Worm (Caenorhabditis elegans): Measurements from ENCODE around the gene sar-1.
A peak's percentile ranks its signal among the peaks of the same experiment; 100 is the strongest.

sar-1 gene

ce11 chrIV:4524943-4525342 is 11.8 kb upstream of the sar-1 start, which contains the start of gene ZK180.6:
Gene ZK180.6 (minus strand): TSS chrIV:4525043.
- no peak for TF ChIP-seq nhr-12 (tag; optimal IDR thresholded peaks at IDR 0.05)
- TF ChIP-seq sem-2 (GFP tag; optimal IDR thresholded peaks at IDR 0.05), result no peak
- no peak for TF ChIP-seq lin-32 (GFP tag; optimal IDR thresholded peaks at IDR 0.05)
- TF ChIP-seq sptf-1 (tag; optimal IDR thresholded peaks at IDR 0.05), result no peak
- no peak for TF ChIP-seq unc-62 (GFP tag; optimal IDR thresholded peaks at IDR 0.05)
- TF ChIP-seq mep-1 (tag; optimal IDR thresholded peaks at IDR 0.05), result no peak
- TF ChIP-seq ces-1 (GFP tag; optimal IDR thresholded peaks at IDR 0.05), result no peak
- no peak for TF ChIP-seq ceh-43 (GFP tag; optimal IDR thresholded peaks at IDR 0.05)
- no peak for TF ChIP-seq M03D4.4 (tag; optimal IDR thresholded peaks at IDR 0.05)
- no peak for TF ChIP-seq ceh-39 (tag; optimal IDR thresholded peaks at IDR 0.05)
- no peak for TF ChIP-seq nhr-2 (tag; optimal IDR thresholded peaks at IDR 0.05)
- no peak for TF ChIP-seq pha-4 (tag; optimal IDR thresholded peaks at IDR 0.05)
- TF ChIP-seq ztf-11 (tag; optimal IDR thresholded peaks at IDR 0.05), result no peak
- TF ChIP-seq snpc-4 (tag; optimal IDR thresholded peaks at IDR 0.05), result no peak
- no peak for TF ChIP-seq elt-3 (tag; optimal IDR thresholded peaks at IDR 0.05)
- TF ChIP-seq bed-3 (GFP tag; optimal IDR thresholded peaks at IDR 0.05), result no peak
- no peak for TF ChIP-seq cnd-1 (tag; optimal IDR thresholded peaks at IDR 0.05)

- TF ChIP-seq ceh-39 (tag; optimal IDR thresholded peaks at IDR 0.05) (no peak), nhr-237 (tag; optimal IDR thresholded peaks at IDR 0.05) (no peak), mab-5 (tag; optimal IDR thresholded peaks at IDR 0.05) (no peak), snpc-4 (tag; optimal IDR thresholded peaks at IDR 0.05) (no peak), hlh-1 (tag; optimal IDR thresholded peaks at IDR 0.05) (no peak), ceh-43 (GFP tag; optimal IDR thresholded peaks at IDR 0.05) (no peak), nhr-2 (tag; optimal IDR thresholded peaks at IDR 0.05) (no peak), mep-1 (tag; optimal IDR thresholded peaks at IDR 0.05) (no peak), drap-1 (GFP tag; optimal IDR thresholded peaks at IDR 0.05) (no peak), pha-4 (tag; optimal IDR thresholded peaks at IDR 0.05) (no peak), zip-8 (tag; optimal IDR thresholded peaks at IDR 0.05) (no peak), nhr-76 (tag; optimal IDR thresholded peaks at IDR 0.05) (no peak), lin-13 (tag; optimal IDR thresholded peaks at IDR 0.05) (no peak), nhr-12 (tag; optimal IDR thresholded peaks at IDR 0.05) (no peak), lin-32 (GFP tag; optimal IDR thresholded peaks at IDR 0.05) (no peak), unc-39 (tag; optimal IDR thresholded peaks at IDR 0.05) (no peak), lsy-2 (tag; optimal IDR thresholded peaks at IDR 0.05) (no peak), bed-3 (GFP tag; optimal IDR thresholded peaks at IDR 0.05) (no peak), ham-2 (GFP tag; optimal IDR thresholded peaks at IDR 0.05) (no peak)
Observed at ce11 chrIV:4523461-4523860, 10.3 kb upstream of the sar-1 start.

ce11 chrIV:4519714-4520113 is 6.6 kb upstream of the sar-1 start:
- no peak for TF ChIP-seq elt-3 (tag; optimal IDR thresholded peaks at IDR 0.05)
- no peak for TF ChIP-seq nhr-12 (tag; optimal IDR thresholded peaks at IDR 0.05)
- no peak for TF ChIP-seq ztf-11 (tag; optimal IDR thresholded peaks at IDR 0.05)
- TF ChIP-seq hlh-1 (tag; optimal IDR thresholded peaks at IDR 0.05), result no peak
- TF ChIP-seq sptf-1 (tag; optimal IDR thresholded peaks at IDR 0.05), result no peak
- TF ChIP-seq lsy-2 (tag; optimal IDR thresholded peaks at IDR 0.05), result no peak
- TF ChIP-seq sem-2 (GFP tag; optimal IDR thresholded peaks at IDR 0.05), result no peak
- TF ChIP-seq mab-5 (tag; optimal IDR thresholded peaks at IDR 0.05), result no peak
- no peak for TF ChIP-seq nhr-76 (tag; optimal IDR thresholded peaks at IDR 0.05)
- no peak for TF ChIP-seq unc-39 (tag; optimal IDR thresholded peaks at IDR 0.05)
- TF ChIP-seq nhr-237 (tag; optimal IDR thresholded peaks at IDR 0.05), result no peak
- no peak for TF ChIP-seq lin-13 (tag; optimal IDR thresholded peaks at IDR 0.05)
- TF ChIP-seq zip-8 (tag; optimal IDR thresholded peaks at IDR 0.05), result no peak
- TF ChIP-seq mls-2 (tag; optimal IDR thresholded peaks at IDR 0.05), result no peak
- no peak for TF ChIP-seq nhr-28 (tag; optimal IDR thresholded peaks at IDR 0.05)
- no peak for TF ChIP-seq blmp-1 (tag; optimal IDR thresholded peaks at IDR 0.05)
- TF ChIP-seq ceh-39 (tag; optimal IDR thresholded peaks at IDR 0.05), result no peak
- TF ChIP-seq mep-1 (tag; optimal IDR thresholded peaks at IDR 0.05), result no peak
- no peak for TF ChIP-seq unc-62 (GFP tag; optimal IDR thresholded peaks at IDR 0.05)

ce11 chrIV:4518111-4518510 is 5.0 kb upstream of the sar-1 start:
- TF ChIP-seq sem-2 (GFP tag; optimal IDR thresholded peaks at IDR 0.05) (no peak), nhr-76 (tag; optimal IDR thresholded peaks at IDR 0.05) (no peak), elt-1 (tag; optimal IDR thresholded peaks at IDR 0.05; ENCODE audit: borderline replicate concordance, insufficient read depth) (peak; percentile 2), zip-8 (tag; optimal IDR thresholded peaks at IDR 0.05) (peak; percentile 65), nhr-12 (tag; optimal IDR thresholded peaks at IDR 0.05) (no peak), nhr-237 (tag; optimal IDR thresholded peaks at IDR 0.05) (no peak), bed-3 (GFP tag; optimal IDR thresholded peaks at IDR 0.05) (no peak), flh-1 (GFP tag; optimal IDR thresholded peaks at IDR 0.05) (no peak), unc-39 (tag; optimal IDR thresholded peaks at IDR 0.05) (no peak), mep-1 (tag; optimal IDR thresholded peaks at IDR 0.05) (no peak), M03D4.4 (tag; optimal IDR thresholded peaks at IDR 0.05) (no peak), tbx-8 (GFP tag; optimal IDR thresholded peaks at IDR 0.05) (no peak), mab-5 (tag; optimal IDR thresholded peaks at IDR 0.05) (no peak), sptf-1 (tag; optimal IDR thresholded peaks at IDR 0.05) (no peak), blmp-1 (tag; optimal IDR thresholded peaks at IDR 0.05) (peak; percentile 82), ceh-83 (GFP tag; optimal IDR thresholded peaks at IDR 0.05) (no peak), cnd-1 (tag; optimal IDR thresholded peaks at IDR 0.05) (no peak), ham-2 (GFP tag; optimal IDR thresholded peaks at IDR 0.05) (peak; percentile 74), nhr-28 (tag; optimal IDR thresholded peaks at IDR 0.05) (no peak), unc-62 (GFP tag; optimal IDR thresholded peaks at IDR 0.05) (peak; percentile 48), elt-3 (tag; optimal IDR thresholded peaks at IDR 0.05) (peak; percentile 90), ces-1 (GFP tag; optimal IDR thresholded peaks at IDR 0.05) (no peak), snpc-4 (tag; optimal IDR thresholded peaks at IDR 0.05) (no peak), lin-32 (GFP tag; optimal IDR thresholded peaks at IDR 0.05) (no peak), lsy-2 (tag; optimal IDR thresholded peaks at IDR 0.05) (no peak), ceh-39 (tag; optimal IDR thresholded peaks at IDR 0.05) (no peak), mls-2 (tag; optimal IDR thresholded peaks at IDR 0.05) (no peak)

Data from whole organism, mixed stage, embryonic.